Fruit fly (Drosophila melanogaster) whole organism, embryonic: ENCODE results near the gene spidey.

Experiments
- Bdp1 ChIP-seq: fragments of 200-800 bp; sonication (Bioruptor generic); optimal IDR thresholded peaks from 3 replicates; lab custom pipeline; 2016; ENCODE audit warnings: missing biosample characterization, missing genetic modification characterization
- CG10267 ChIP-seq: fragments of 200-800 bp; sonication (Bioruptor generic); optimal IDR thresholded peaks from 2 replicates; lab custom pipeline; 2018; ENCODE audit warnings: missing biosample characterization, mild to moderate bottlenecking, missing genetic modification characterization, moderate library complexity
- CG10654 ChIP-seq: fragments of 200-800 bp; sonication (Bioruptor generic); optimal IDR thresholded peaks from 2 replicates; lab custom pipeline; 2016; ENCODE audit warnings: missing biosample characterization, missing genetic modification characterization
- CG10959 ChIP-seq: fragments of 200-800 bp; sonication (Bioruptor generic); IDR thresholded peaks from 2 replicates; pipeline ENCODE4 v1.3.6; 2022; ENCODE audit warnings: missing biosample characterization, missing genetic modification characterization
- CG11504 ChIP-seq: fragments of 200-800 bp; sonication (Bioruptor generic); optimal IDR thresholded peaks from 3 replicates; lab custom pipeline; 2019; ENCODE audit warnings: missing biosample characterization, mild to moderate bottlenecking, missing genetic modification characterization, moderate library complexity
- CG12071 ChIP-seq: fragments of 200-800 bp; sonication (Bioruptor generic); optimal IDR thresholded peaks from 3 replicates; lab custom pipeline; 2018; ENCODE audit warnings: missing biosample characterization, mild to moderate bottlenecking, missing genetic modification characterization
- CG14014 ChIP-seq: fragments of 200-800 bp; sonication (Bioruptor generic); IDR thresholded peaks from 2 replicates; pipeline ENCODE4 v1.3.6; 2022; ENCODE audit warnings: missing biosample characterization, missing genetic modification characterization
- CG15601 ChIP-seq: fragments of 200-800 bp; sonication (Bioruptor generic); optimal IDR thresholded peaks from 3 replicates; lab custom pipeline; 2019; ENCODE audit warnings: missing biosample characterization, mild to moderate bottlenecking, missing genetic modification characterization, moderate library complexity
- CG17829 ChIP-seq: fragments of 200-800 bp; optimal IDR thresholded peaks from 2 replicates; lab custom pipeline; 2019; ENCODE audit warnings: missing biosample characterization, mild to moderate bottlenecking, missing genetic modification characterization, moderate library complexity
- CG18476 ChIP-seq: fragments of 200-800 bp; sonication (Bioruptor generic); optimal IDR thresholded peaks from 2 replicates; lab custom pipeline; 2016; ENCODE audit warnings: missing biosample characterization, mild to moderate bottlenecking, missing genetic modification characterization
- CG2875 ChIP-seq: fragments of 200-800 bp; sonication (Bioruptor generic); optimal IDR thresholded peaks from 2 replicates; lab custom pipeline; 2017; ENCODE audit warnings: missing biosample characterization, mild to moderate bottlenecking, missing genetic modification characterization, missing genetic modification reagents
- CG30403 ChIP-seq: fragments of 200-800 bp; sonication (Bioruptor generic); optimal IDR thresholded peaks from 3 replicates; lab custom pipeline; 2016; ENCODE audit warnings: missing biosample characterization, missing genetic modification characterization
- CG34224 ChIP-seq: fragments of 200-800 bp; sonication (Bioruptor generic); IDR thresholded peaks from 3 replicates; pipeline ENCODE4 v1.3.6; 2022; ENCODE audit warnings: missing biosample characterization, missing genetic modification characterization; ENCODE audit not compliant: partially characterized antibody
- CG5953 ChIP-seq: fragments of 200-800 bp; sonication (Bioruptor generic); IDR thresholded peaks from 2 replicates; pipeline ENCODE4 v1.3.6; 2022; ENCODE audit warnings: missing biosample characterization, missing genetic modification characterization
- CG6175 ChIP-seq: fragments of 200-800 bp; sonication (Bioruptor generic); IDR thresholded peaks from 3 replicates; pipeline ENCODE4 v1.3.6; 2022; ENCODE audit warnings: missing biosample characterization, missing genetic modification characterization
- CG7839 ChIP-seq: fragments of 200-800 bp; sonication (Bioruptor generic); optimal IDR thresholded peaks from 3 replicates; lab custom pipeline; 2018; ENCODE audit warnings: missing biosample characterization, mild to moderate bottlenecking, missing genetic modification characterization, moderate library complexity
- CG8359 ChIP-seq: fragments of 200-800 bp; sonication (Bioruptor generic); optimal IDR thresholded peaks from 2 replicates; lab custom pipeline; 2017; ENCODE audit warnings: missing biosample characterization, mild to moderate bottlenecking, missing genetic modification characterization, borderline replicate concordance
- CG9817 ChIP-seq: fragments of 200-800 bp; sonication (Bioruptor generic); optimal IDR thresholded peaks from 2 replicates; lab custom pipeline; 2018; ENCODE audit warnings: missing biosample characterization, mild to moderate bottlenecking, missing genetic modification characterization, moderate library complexity
- Dll ChIP-seq: fragments of 200-800 bp; sonication (Bioruptor generic); IDR thresholded peaks from 4 replicates; pipeline ENCODE4 v1.3.6; 2022; ENCODE audit warnings: missing biosample characterization, missing genetic modification characterization; ENCODE audit not compliant: partially characterized antibody
- ERR ChIP-seq: fragments of 200-800 bp; sonication (Bioruptor generic); optimal IDR thresholded peaks from 2 replicates; lab custom pipeline; 2016; ENCODE audit warnings: missing biosample characterization, missing genetic modification characterization
- Ets65A ChIP-seq: fragments of 200-800 bp; sonication (Bioruptor generic); peaks from one replicate; lab custom pipeline; 2016; ENCODE audit warnings: missing biosample characterization, missing genetic modification characterization
- Fer1 ChIP-seq: fragments of 200-800 bp; sonication (Bioruptor generic); optimal IDR thresholded peaks from 2 replicates; lab custom pipeline; 2017; ENCODE audit warnings: missing biosample characterization, mild to moderate bottlenecking, missing genetic modification characterization
- Fer3 ChIP-seq: fragments of 200-800 bp; sonication (Bioruptor generic); optimal IDR thresholded peaks from 2 replicates; lab custom pipeline; 2018; ENCODE audit warnings: missing biosample characterization, mild to moderate bottlenecking, missing genetic modification characterization, moderate library complexity
- Hand ChIP-seq: fragments of 200-800 bp; sonication (Bioruptor generic); optimal IDR thresholded peaks from 2 replicates; lab custom pipeline; 2017; ENCODE audit warnings: mild to moderate bottlenecking, missing biosample characterization, missing genetic modification reagents, missing genetic modification characterization
- Mad ChIP-seq: fragments of 200-800 bp; sonication (Bioruptor generic); optimal IDR thresholded peaks from 2 replicates; lab custom pipeline; 2016; ENCODE audit warnings: missing biosample characterization, missing genetic modification characterization
- Meics ChIP-seq: fragments of 200-800 bp; sonication (Bioruptor generic); optimal IDR thresholded peaks from 2 replicates; lab custom pipeline; 2017; ENCODE audit warnings: missing biosample characterization, mild to moderate bottlenecking, missing genetic modification characterization
- Mes4 ChIP-seq: fragments of 200-800 bp; sonication (Bioruptor generic); optimal IDR thresholded peaks from 2 replicates; lab custom pipeline; 2016; ENCODE audit warnings: missing biosample characterization, missing genetic modification characterization
- Mrtf ChIP-seq: fragments of 200-800 bp; sonication (Bioruptor generic); IDR thresholded peaks from 3 replicates; pipeline ENCODE4 v1.3.6; 2022; ENCODE audit warnings: missing biosample characterization, missing genetic modification characterization
- Nf-YB ChIP-seq: fragments of 200-800 bp; sonication (Bioruptor generic); optimal IDR thresholded peaks from 3 replicates; lab custom pipeline; 2019; ENCODE audit warnings: missing biosample characterization, mild to moderate bottlenecking, missing genetic modification characterization, moderate library complexity
- Stat92E ChIP-seq, 3 experiments: fragments of >200 bp in 2 of 3; fragments of 200-800 bp in 1 of 3; sonication (Bioruptor generic) in 1 of 3; optimal IDR thresholded peaks; 2 replicates each; lab custom pipeline; 2017 to 2019; ENCODE audit warnings: missing biosample characterization in 3 of 3, missing genetic modification characterization in 3 of 3, mild to moderate bottlenecking in 1 of 3, moderate library complexity in 1 of 3
- ara ChIP-seq: fragments of 200-800 bp; sonication (Bioruptor generic); IDR thresholded peaks from 2 replicates; pipeline ENCODE4 v1.3.6; 2022; ENCODE audit warnings: missing biosample characterization, missing genetic modification characterization
- bowl ChIP-seq: fragments of 200-800 bp; sonication (Bioruptor generic); IDR thresholded peaks from 2 replicates; pipeline ENCODE4 v1.3.6; 2022; ENCODE audit warnings: missing biosample characterization, missing genetic modification characterization
- cad ChIP-seq: fragments of >200 bp; optimal IDR thresholded peaks from 2 replicates; lab custom pipeline; 2017; ENCODE audit warnings: missing biosample characterization, missing genetic modification characterization
- caup ChIP-seq: fragments of 200-800 bp; sonication (Bioruptor generic); optimal IDR thresholded peaks from 3 replicates; lab custom pipeline; 2017; ENCODE audit warnings: missing biosample characterization, mild to moderate bottlenecking, missing genetic modification characterization, moderate library complexity; ENCODE audit not compliant: severe bottlenecking
- chinmo ChIP-seq: fragments of 200-800 bp; sonication (Bioruptor generic); IDR thresholded peaks from 4 replicates; pipeline ENCODE4 v1.3.6; 2022; ENCODE audit warnings: missing biosample characterization, missing genetic modification characterization; ENCODE audit not compliant: partially characterized antibody
- da ChIP-seq: fragments of 200-800 bp; sonication (Bioruptor generic); optimal IDR thresholded peaks from 2 replicates; lab custom pipeline; 2016; ENCODE audit warnings: missing biosample characterization, missing genetic modification characterization
- dan ChIP-seq: fragments of 200-800 bp; sonication (Bioruptor generic); IDR thresholded peaks from 2 replicates; pipeline ENCODE4 v1.3.6; 2022; ENCODE audit warnings: missing biosample characterization, missing genetic modification characterization
- ems ChIP-seq: fragments of 200-800 bp; sonication (Bioruptor generic); optimal IDR thresholded peaks from 3 replicates; lab custom pipeline; 2016; ENCODE audit warnings: missing biosample characterization, missing genetic modification characterization
- eyg ChIP-seq: fragments of 200-800 bp; sonication (Bioruptor generic); optimal IDR thresholded peaks from 3 replicates; lab custom pipeline; 2016; ENCODE audit warnings: missing biosample characterization, missing genetic modification characterization
- fd102C ChIP-seq: fragments of 200-800 bp; sonication (Bioruptor generic); optimal IDR thresholded peaks from 2 replicates; lab custom pipeline; 2018; ENCODE audit warnings: missing biosample characterization, mild to moderate bottlenecking, missing genetic modification characterization, moderate library complexity
- fd96Cb ChIP-seq: fragments of 200-800 bp; sonication (Bioruptor generic); optimal IDR thresholded peaks from 2 replicates; lab custom pipeline; 2018; ENCODE audit warnings: missing biosample characterization, mild to moderate bottlenecking, missing genetic modification characterization, moderate library complexity
- jigr1 ChIP-seq: fragments of 200-800 bp; sonication (Bioruptor generic); IDR thresholded peaks from 3 replicates; pipeline ENCODE4 v1.3.6; 2022; ENCODE audit warnings: missing biosample characterization, missing genetic modification characterization
- jing ChIP-seq: fragments of 200-800 bp; sonication (Bioruptor generic); optimal IDR thresholded peaks from 2 replicates; lab custom pipeline; 2018; ENCODE audit warnings: missing biosample characterization, mild to moderate bottlenecking, missing genetic modification characterization
- luna ChIP-seq: fragments of 200-800 bp; sonication (Bioruptor generic); optimal IDR thresholded peaks from 2 replicates; lab custom pipeline; 2016; ENCODE audit warnings: missing biosample characterization, missing genetic modification characterization
- nerfin-1 ChIP-seq: fragments of 200-800 bp; sonication (Bioruptor generic); optimal IDR thresholded peaks from 3 replicates; lab custom pipeline; 2019; ENCODE audit warnings: missing biosample characterization, mild to moderate bottlenecking, missing genetic modification characterization, moderate library complexity
- psq ChIP-seq: fragments of 200-800 bp; sonication (Bioruptor generic); optimal IDR thresholded peaks from 2 replicates; lab custom pipeline; 2017; ENCODE audit warnings: missing biosample characterization, missing genetic modification characterization
- run ChIP-seq: fragments of 200-800 bp; sonication (Bioruptor generic); optimal IDR thresholded peaks from 3 replicates; lab custom pipeline; 2018; ENCODE audit warnings: missing biosample characterization, mild to moderate bottlenecking, missing genetic modification characterization
- stwl ChIP-seq: fragments of 200-800 bp; sonication (Bioruptor generic); optimal IDR thresholded peaks from 3 replicates; lab custom pipeline; 2018; ENCODE audit warnings: missing biosample characterization, mild to moderate bottlenecking, missing genetic modification characterization, moderate library complexity

The spidey gene

dm6 chrX:7908239-7909068 is at the start of gene spidey, which contains the start of gene dpr14 (continued):
- TF ChIP-seq chinmo (GFP tag; lab: Robert Waterston, UW) (0 out of 4 replicates have a peak, but pooled peaks have one; percentile 36), da (GFP tag; lab: Kevin White, UChicago) (peak; percentile 63), luna (GFP tag; lab: Kevin White, UChicago) (peak; percentile 56), CG15601 (tag; lab: Kevin White, UChicago) (peak; percentile 84), Meics (GFP tag; lab: Kevin White, UChicago) (peak; percentile 94), ERR (peak; percentile 77), Dll (GFP tag; lab: Robert Waterston, UW) (peak; percentile 49; the same call in 3 of the 4 replicates), Mrtf (GFP tag; lab: Robert Waterston, UW) (peak; percentile 86), CG6175 (GFP tag; lab: Robert Waterston, UW) (peak; percentile 80), jigr1 (GFP tag; lab: Robert Waterston, UW) (peak; percentile 66; the same call in 2 of the 3 replicates), CG34224 (GFP tag; lab: Robert Waterston, UW) (peak; percentile 46; the same call in 1 of the 3 replicates), ara (GFP tag; lab: Robert Waterston, UW) (peak; percentile 77), CG18476 (GFP tag; lab: Kevin White, UChicago) (peak; percentile 85), bowl (GFP tag; lab: Robert Waterston, UW) (peak; percentile 77), Stat92E (GFP tag; optimal IDR thresholded peaks at IDR 0.05; lab: Kevin White, UChicago) (no peak), CG14014 (peak; percentile 93), CG10959 (peak; percentile 64), Fer1 (peak; percentile 95), run (tag; lab: Kevin White, UChicago) (peak; percentile 84), cad (GFP tag; lab: Kevin White, UChicago) (no peak), CG11504 (peak; percentile 89), Hand (GFP tag; lab: Kevin White, UChicago) (peak; percentile 88), CG12071 (GFP tag; lab: Kevin White, UChicago) (peak; percentile 92), CG7839 (tag; lab: Kevin White, UChicago) (peak; percentile 94), eyg (GFP tag; lab: Kevin White, UChicago) (peak; percentile 67), Nf-YB (GFP tag; lab: Kevin White, UChicago) (peak; percentile 74), fd96Cb (tag; lab: Kevin White, UChicago) (peak; percentile 88), dan (peak; percentile 41; the same call in 1 of the 2 replicates), Mes4 (GFP tag; lab: Kevin White, UChicago) (peak; percentile 79), CG2875 (GFP tag; lab: Kevin White, UChicago) (peak; percentile 86), stwl (tag; lab: Kevin White, UChicago) (no peak), psq (GFP tag; lab: Kevin White, UChicago) (peak; percentile 49), CG10654 (GFP tag; lab: Kevin White, UChicago) (peak; percentile 73), CG30403 (GFP tag; lab: Kevin White, UChicago) (peak; percentile 88), CG5953 (GFP tag; lab: Robert Waterston, UW) (peak; percentile 72), ems (GFP tag; lab: Kevin White, UChicago) (peak; percentile 89), jing (GFP tag; lab: Kevin White, UChicago) (no peak), Fer3 (peak; percentile 93), fd102C (GFP tag; lab: Kevin White, UChicago) (peak; percentile 37), caup (peak; percentile 92), CG17829 (tag; lab: Kevin White, UChicago) (peak; percentile 90), Ets65A (GFP tag; lab: Kevin White, UChicago) (peak; percentile 97), nerfin-1 (tag; lab: Kevin White, UChicago) (peak; percentile 86), CG10267 (tag; lab: Kevin White, UChicago) (peak; percentile 81), Bdp1 (GFP tag; lab: Kevin White, UChicago) (peak; percentile 62), CG9817 (tag; lab: Kevin White, UChicago) (peak; percentile 91), Mad (GFP tag; lab: Kevin White, UChicago) (peak; percentile 61), CG8359 (GFP tag; lab: Kevin White, UChicago) (peak; percentile 63)
